Worm (Caenorhabditis elegans): ENCODE data around the gene C17H12.3.

DNA sequence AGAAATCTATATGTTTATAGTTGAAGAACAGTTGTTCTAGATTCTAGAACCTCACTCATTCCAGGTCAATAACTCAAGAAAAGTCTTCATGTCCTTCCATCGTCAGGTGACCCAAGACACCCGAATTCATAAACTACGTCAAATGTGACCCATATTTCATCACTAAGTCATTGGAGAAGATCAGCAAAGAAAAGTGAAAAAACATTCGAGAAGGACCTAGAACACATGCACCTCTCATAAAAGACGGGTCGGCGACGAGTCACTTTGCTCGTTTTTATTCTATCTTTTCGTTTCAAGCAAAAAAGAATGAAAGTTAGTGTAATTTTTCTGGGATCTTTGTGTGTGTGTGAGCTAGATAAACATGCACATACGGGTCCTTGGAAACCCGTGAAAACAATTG is 44.2 kb downstream of the C17H12.3 start:
- no peak for TF ChIP-seq lim-6 (tag; optimal IDR thresholded peaks at IDR 0.05)
- no peak for TF ChIP-seq unc-55 (GFP tag; optimal IDR thresholded peaks at IDR 0.05)
- no peak for TF ChIP-seq K09A11.1 (tag; optimal IDR thresholded peaks at IDR 0.05; ENCODE audit: insufficient read depth)

Measured in whole organism, late embryonic.